Worm (Caenorhabditis elegans): ENCODE results near the gene clec-9.

DNA sequence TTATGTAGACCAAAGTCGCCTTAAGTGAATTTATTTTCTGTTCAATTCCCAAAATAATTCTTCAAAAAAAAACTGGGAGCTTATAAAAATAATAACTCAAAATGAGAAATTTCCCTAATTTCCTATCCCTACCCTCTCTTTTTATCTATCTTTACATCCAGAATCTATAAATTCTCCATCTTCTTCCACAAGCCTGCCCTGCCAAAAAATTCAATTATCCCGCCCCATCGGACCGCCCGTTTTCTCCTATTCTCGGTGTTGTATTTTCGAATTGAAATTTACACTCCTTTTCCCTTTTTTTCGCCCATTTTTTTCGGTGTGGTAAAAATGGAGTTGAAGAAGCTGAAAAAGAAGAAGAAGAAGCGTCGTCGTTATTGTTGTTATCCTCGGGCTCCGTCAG, 43.0 kb upstream of the clec-9 start:
- TF ChIP-seq nhr-11 (tag; optimal IDR thresholded peaks at IDR 0.05) = no peak
- no peak for TF ChIP-seq nhr-237 (tag; optimal IDR thresholded peaks at IDR 0.05)
- no peak for TF ChIP-seq ceh-82 (tag; optimal IDR thresholded peaks at IDR 0.05)
- TF ChIP-seq lsy-2 (tag; optimal IDR thresholded peaks at IDR 0.05) = no peak
- no peak for TF ChIP-seq egl-27 (tag; optimal IDR thresholded peaks at IDR 0.05)
- TF ChIP-seq sma-3 (GFP tag; optimal IDR thresholded peaks at IDR 0.05) = no peak
- TF ChIP-seq nhr-129 (tag; optimal IDR thresholded peaks at IDR 0.05) = no peak
- TF ChIP-seq mab-5 (tag; optimal IDR thresholded peaks at IDR 0.05) = no peak
